Fruit fly (Drosophila melanogaster) whole organism: ENCODE results near the gene CG32228.

Experiments
- CG8478 ChIP-seq: fragments of >200 bp; optimal IDR thresholded peaks from 2 replicates; lab custom pipeline; 2018; ENCODE audit warnings: inconsistent platforms
- Dll ChIP-seq: fragments of >200 bp; optimal IDR thresholded peaks from 2 replicates; lab custom pipeline; 2017
- EcR ChIP-seq, 2 experiments: fragments of >200 bp; optimal IDR thresholded peaks; 2 replicates each; lab custom pipeline; 2017; ENCODE audit warnings: missing biosample characterization in 2 of 2, missing genetic modification characterization in 2 of 2, missing genetic modification reagents in 2 of 2
- pan ChIP-seq: fragments of >200 bp; optimal IDR thresholded peaks from 2 replicates; lab custom pipeline; 2017
- psq ChIP-seq: fragments of >200 bp; optimal IDR thresholded peaks from 2 replicates; lab custom pipeline; 2017

DNA sequence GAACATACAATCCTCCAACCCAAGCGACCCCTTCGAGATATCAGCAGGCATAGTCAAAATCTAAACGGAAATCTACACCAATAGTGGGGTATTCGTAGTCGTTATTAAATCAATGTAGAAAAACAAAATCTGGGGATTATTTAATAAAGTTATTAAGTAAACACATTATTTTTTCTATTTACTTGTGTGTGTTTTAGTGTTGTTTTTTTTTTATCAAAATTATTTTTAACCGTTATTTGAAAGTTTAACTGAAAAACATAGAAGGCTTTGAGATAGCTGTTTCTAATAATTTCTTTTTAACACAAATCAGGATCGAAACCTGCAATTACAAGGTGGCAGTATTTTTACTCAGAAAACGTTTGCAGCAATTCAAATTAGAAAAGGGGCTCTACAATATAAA, 43.7 kb downstream of the CG32228 start, which contains the start of gene polo:
- TF ChIP-seq psq (no peak), EcR (GFP tag; optimal IDR thresholded peaks at IDR 0.05; lab: Kevin White, UChicago) (no peak), pan (no peak), Dll (no peak), CG8478 (lab: Kevin White, UChicago) (no peak)
